Worm (Caenorhabditis elegans) whole organism, L1 larva: ENCODE measurements around the gene aptf-4.

ENCODE experiments used
- C16A3.4 ChIP-seq: fragments of 150-350 bp; optimal IDR thresholded peaks from 2 replicates; lab custom pipeline; 2014; ENCODE audit warnings: missing biosample characterization, missing genetic modification characterization
- ceh-90 ChIP-seq: sonication (generic microtip); optimal IDR thresholded peaks from 2 replicates; lab custom pipeline; 2016; ENCODE audit warnings: missing genetic modification characterization, missing compliant biosample characterization
- lin-14 ChIP-seq: fragments of 200-800 bp; sonication (Bioruptor generic); optimal IDR thresholded peaks from 2 replicates; lab custom pipeline; 2018; ENCODE audit warnings: mild to moderate bottlenecking, missing genetic modification characterization, moderate library complexity, missing compliant biosample characterization
- lin-35 ChIP-seq, 2 experiments: fragments of 150-350 bp; optimal IDR thresholded peaks; 2 replicates each; lab custom pipeline; 2014; ENCODE audit warnings: missing biosample characterization in 2 of 2, missing genetic modification characterization in 2 of 2, missing genetic modification reagents in 2 of 2
- mdl-1 ChIP-seq, 2 experiments: fragments of 150-350 bp; optimal IDR thresholded peaks; 2 replicates each; lab custom pipeline; 2014 to 2017; ENCODE audit warnings: missing biosample characterization in 2 of 2, missing genetic modification characterization in 2 of 2, inconsistent platforms in 1 of 2
- mep-1 ChIP-seq: fragments of 150-350 bp; optimal IDR thresholded peaks from 2 replicates; lab custom pipeline; 2014; ENCODE audit warnings: missing biosample characterization, missing genetic modification characterization
- nhr-237 ChIP-seq: fragments of 150-350 bp; optimal IDR thresholded peaks from 2 replicates; lab custom pipeline; 2014; ENCODE audit warnings: missing biosample characterization, missing genetic modification characterization
- nhr-77 ChIP-seq: fragments of 150-350 bp; optimal IDR thresholded peaks from 2 replicates; lab custom pipeline; 2014; ENCODE audit warnings: missing biosample characterization, missing genetic modification characterization
- snpc-4 ChIP-seq: fragments of 150-350 bp; optimal IDR thresholded peaks from 2 replicates; lab custom pipeline; 2014; ENCODE audit warnings: missing biosample characterization, missing genetic modification characterization
- unc-98 ChIP-seq: fragments of 200-800 bp; sonication (Bioruptor generic); IDR thresholded peaks from 2 replicates; pipeline ENCODE4 v1.3.6; 2022; ENCODE audit warnings: missing genetic modification characterization, missing compliant biosample characterization

ce11 chrII:8566039-8566438 lies 24.7 kb upstream of the aptf-4 start, which contains the start of gene stc-1:
- TF ChIP-seq snpc-4 (tag; lab: Kevin White, UChicago) (no peak), C16A3.4 (tag; lab: Kevin White, UChicago) (no peak), nhr-237 (tag; lab: Kevin White, UChicago) (no peak), nhr-77 (tag; lab: Kevin White, UChicago) (no peak), unc-98 (GFP tag; lab: Robert Waterston, UW) (no peak), mdl-1 (tag; optimal IDR thresholded peaks at IDR 0.05; lab: Kevin White, UChicago) (no peak), lin-14 (GFP tag; lab: Kevin White, UChicago) (no peak), ceh-90 (tag; lab: Kevin White, UChicago) (no peak), mep-1 (tag; lab: Kevin White, UChicago) (no peak), lin-35 (GFP tag; optimal IDR thresholded peaks at IDR 0.05; lab: Kevin White, UChicago) (peak; percentile 67 to 94)
